Worm (Caenorhabditis elegans): Measurements from ENCODE around the gene spat-2.
A peak's percentile ranks its signal among the peaks of the same experiment; 100 is the strongest.

ce11 chrIII:11090112-11090648 lies 53.4 kb downstream of the spat-2 start:
- TF ChIP-seq ceh-58 (GFP tag; IDR thresholded peaks at IDR 0.05) (0 out of 2 replicates have a peak, but pooled peaks have one; percentile 27), tlf-1 (GFP tag; optimal IDR thresholded peaks at IDR 0.05) (peak; percentile 62), ama-1 (optimal IDR thresholded peaks at IDR 0.05) (peak; percentile 97), ama-1 (GFP tag; optimal IDR thresholded peaks at IDR 0.05) (no peak), him-1 (tag; optimal IDR thresholded peaks at IDR 0.05) (peak; percentile 59), nfya-1 (tag; optimal IDR thresholded peaks at IDR 0.05; ENCODE audit: borderline replicate concordance, insufficient read depth) (no peak), attf-6 (GFP tag; IDR thresholded peaks at IDR 0.05) (peak; percentile 96), hmg-1.2 (GFP tag; IDR thresholded peaks at IDR 0.05) (peak; percentile 93), hsf-1 (GFP tag; IDR thresholded peaks at IDR 0.05) (peak; percentile 52), pha-4 (tag; optimal IDR thresholded peaks at IDR 0.05) (no peak)
